Fruit fly (Drosophila melanogaster) whole organism, embryonic: Measurements from ENCODE around the gene sisA.
A peak's percentile ranks its signal among the peaks of the same experiment; 100 is the strongest.

ENCODE experiments used
- Ada2b ChIP-seq: fragments of 200-800 bp; sonication (Bioruptor generic); IDR thresholded peaks from 2 replicates; pipeline ENCODE4 v1.3.6; 2022; ENCODE audit warnings: missing biosample characterization, missing genetic modification characterization
- BtbVII ChIP-seq: fragments of 200-800 bp; sonication (Bioruptor generic); optimal IDR thresholded peaks from 3 replicates; lab custom pipeline; 2017; ENCODE audit warnings: missing biosample characterization, mild to moderate bottlenecking, missing genetic modification characterization
- CG10209 ChIP-seq: fragments of 200-800 bp; sonication (Bioruptor generic); optimal IDR thresholded peaks from 3 replicates; lab custom pipeline; 2017; ENCODE audit warnings: missing biosample characterization, mild to moderate bottlenecking, missing genetic modification characterization, missing genetic modification reagents
- CG10366 ChIP-seq: fragments of 200-800 bp; sonication (Bioruptor generic); IDR thresholded peaks from 2 replicates; pipeline ENCODE4 v1.3.6; 2022; ENCODE audit warnings: missing biosample characterization, missing genetic modification characterization
- CG10431 ChIP-seq: fragments of 200-800 bp; sonication (Bioruptor generic); optimal IDR thresholded peaks from 3 replicates; lab custom pipeline; 2018; ENCODE audit warnings: missing biosample characterization, mild to moderate bottlenecking, missing genetic modification characterization
- CG11085 ChIP-seq: fragments of 200-800 bp; sonication (Bioruptor generic); IDR thresholded peaks from 2 replicates; pipeline ENCODE4 v1.3.6; 2022; ENCODE audit warnings: missing biosample characterization, missing genetic modification characterization
- CG11093 ChIP-seq: fragments of 200-800 bp; sonication (Bioruptor generic); IDR thresholded peaks from 3 replicates; pipeline ENCODE4 v1.3.6; 2022; ENCODE audit warnings: missing biosample characterization, missing genetic modification characterization
- CG14050 ChIP-seq: fragments of 200-800 bp; sonication (Bioruptor generic); IDR thresholded peaks from 3 replicates; pipeline ENCODE4 v1.3.6; 2022; ENCODE audit warnings: missing biosample characterization, missing genetic modification characterization
- CG1602 ChIP-seq: fragments of 200-800 bp; sonication (Bioruptor generic); optimal IDR thresholded peaks from 3 replicates; lab custom pipeline; 2016; ENCODE audit warnings: missing biosample characterization, missing genetic modification characterization
- CG17186 ChIP-seq: fragments of 200-800 bp; sonication (Bioruptor generic); optimal IDR thresholded peaks from 3 replicates; lab custom pipeline; 2017; ENCODE audit warnings: missing biosample characterization, missing genetic modification reagents, missing genetic modification characterization
- CG17568 ChIP-seq: fragments of 200-800 bp; sonication (Bioruptor generic); optimal IDR thresholded peaks from 2 replicates; lab custom pipeline; 2018; ENCODE audit warnings: missing biosample characterization, mild to moderate bottlenecking, missing genetic modification characterization, moderate library complexity
- CG17912 ChIP-seq: fragments of 200-800 bp; sonication (Bioruptor generic); optimal IDR thresholded peaks from 2 replicates; lab custom pipeline; 2018; ENCODE audit warnings: missing biosample characterization, mild to moderate bottlenecking, missing genetic modification characterization
- CG33557 ChIP-seq: fragments of 200-800 bp; sonication (Bioruptor generic); optimal IDR thresholded peaks from 2 replicates; lab custom pipeline; 2019; ENCODE audit warnings: missing biosample characterization, mild to moderate bottlenecking, missing genetic modification characterization, moderate library complexity
- CG34224 ChIP-seq: fragments of 200-800 bp; sonication (Bioruptor generic); IDR thresholded peaks from 3 replicates; pipeline ENCODE4 v1.3.6; 2022; ENCODE audit warnings: missing biosample characterization, missing genetic modification characterization; ENCODE audit not compliant: partially characterized antibody
- CG3995 ChIP-seq: fragments of 200-800 bp; sonication (Bioruptor generic); optimal IDR thresholded peaks from 3 replicates; lab custom pipeline; 2016; ENCODE audit warnings: missing biosample characterization, missing genetic modification characterization
- CG42726 ChIP-seq: fragments of 200-800 bp; sonication (Bioruptor generic); IDR thresholded peaks from 2 replicates; pipeline ENCODE4 v1.3.6; 2022; ENCODE audit warnings: missing biosample characterization, missing genetic modification characterization; ENCODE audit not compliant: partially characterized antibody
- CG4854 ChIP-seq: fragments of 200-800 bp; sonication (Bioruptor generic); optimal IDR thresholded peaks from 2 replicates; lab custom pipeline; 2016; ENCODE audit warnings: missing biosample characterization, missing genetic modification characterization, inconsistent platforms
- CG6654 ChIP-seq: fragments of 200-800 bp; sonication (Bioruptor generic); optimal IDR thresholded peaks from 2 replicates; lab custom pipeline; 2017; ENCODE audit warnings: missing biosample characterization, mild to moderate bottlenecking, missing genetic modification characterization
- CG6854 ChIP-seq: fragments of 200-800 bp; sonication (Bioruptor generic); optimal IDR thresholded peaks from 3 replicates; lab custom pipeline; 2017; ENCODE audit warnings: missing biosample characterization, mild to moderate bottlenecking, missing genetic modification characterization
- CG7745 ChIP-seq: fragments of 200-800 bp; sonication (Bioruptor generic); optimal IDR thresholded peaks from 2 replicates; lab custom pipeline; 2018; ENCODE audit warnings: missing biosample characterization, mild to moderate bottlenecking, missing genetic modification characterization, moderate library complexity
- CG7963 ChIP-seq: fragments of 200-800 bp; sonication (Bioruptor generic); IDR thresholded peaks from 3 replicates; pipeline ENCODE4 v1.3.6; 2022; ENCODE audit warnings: missing biosample characterization, missing genetic modification characterization; ENCODE audit not compliant: partially characterized antibody
- CG8089 ChIP-seq: fragments of 200-800 bp; sonication (Bioruptor generic); optimal IDR thresholded peaks from 3 replicates; lab custom pipeline; 2016; ENCODE audit warnings: missing biosample characterization, missing genetic modification characterization
- Dfd ChIP-seq, 2 experiments: fragments of >200 bp; optimal IDR thresholded peaks; 2 replicates each; lab custom pipeline; 2017; ENCODE audit warnings: missing biosample characterization in 2 of 2, missing genetic modification characterization in 2 of 2
- Drgx ChIP-seq: fragments of 200-800 bp; sonication (Bioruptor generic); IDR thresholded peaks from 2 replicates; pipeline ENCODE4 v1.3.6; 2022; ENCODE audit warnings: missing biosample characterization, missing genetic modification characterization
- Eip74EF ChIP-seq, 2 experiments: fragments of 200-800 bp in 1 of 2; fragments of >200 bp in 1 of 2; sonication (Bioruptor generic) in 1 of 2; optimal IDR thresholded peaks; 2 replicates each; lab custom pipeline; 2017 to 2019; ENCODE audit warnings: missing biosample characterization in 2 of 2, missing genetic modification characterization in 2 of 2, mild to moderate bottlenecking in 1 of 2, moderate library complexity in 1 of 2
- Gsc ChIP-seq: fragments of 200-800 bp; sonication (Bioruptor generic); IDR thresholded peaks from 2 replicates; pipeline ENCODE4 v1.3.6; 2022; ENCODE audit warnings: missing biosample characterization, missing genetic modification characterization
- Meics ChIP-seq: fragments of 200-800 bp; sonication (Bioruptor generic); optimal IDR thresholded peaks from 2 replicates; lab custom pipeline; 2017; ENCODE audit warnings: missing biosample characterization, mild to moderate bottlenecking, missing genetic modification characterization
- Mrtf ChIP-seq: fragments of 200-800 bp; sonication (Bioruptor generic); IDR thresholded peaks from 3 replicates; pipeline ENCODE4 v1.3.6; 2022; ENCODE audit warnings: missing biosample characterization, missing genetic modification characterization
- Nf-YC ChIP-seq: fragments of 200-800 bp; optimal IDR thresholded peaks from 3 replicates; lab custom pipeline; 2019; ENCODE audit warnings: missing biosample characterization, mild to moderate bottlenecking, missing genetic modification characterization, moderate library complexity
- Pdp1 ChIP-seq, 2 experiments: fragments of 200-800 bp; sonication (Bioruptor generic); optimal IDR thresholded peaks; 3 replicates each; lab custom pipeline; 2016; ENCODE audit warnings: missing biosample characterization in 2 of 2, missing genetic modification characterization in 2 of 2, mild to moderate bottlenecking in 1 of 2, moderate library complexity in 1 of 2
- Sry-β ChIP-seq: fragments of 200-800 bp; sonication (Bioruptor generic); optimal IDR thresholded peaks from 2 replicates; lab custom pipeline; 2018; ENCODE audit warnings: missing biosample characterization, mild to moderate bottlenecking, missing genetic modification characterization, moderate library complexity
- Xrp1 ChIP-seq: fragments of 200-800 bp; sonication (Bioruptor generic); IDR thresholded peaks from 2 replicates; pipeline ENCODE4 v1.3.6; 2022; ENCODE audit warnings: missing biosample characterization, missing genetic modification characterization
- az2 ChIP-seq: fragments of 200-800 bp; sonication (Bioruptor generic); optimal IDR thresholded peaks from 3 replicates; lab custom pipeline; 2016; ENCODE audit warnings: missing biosample characterization, missing genetic modification characterization
- cas ChIP-seq: fragments of 200-800 bp; sonication (Bioruptor generic); IDR thresholded peaks from 2 replicates; pipeline ENCODE4 v1.3.6; 2022; ENCODE audit warnings: missing biosample characterization, missing genetic modification characterization
- chif ChIP-seq, 2 experiments: fragments of 200-800 bp; sonication (Bioruptor generic); optimal IDR thresholded peaks; 3 replicates each; lab custom pipeline; 2016; ENCODE audit warnings: missing biosample characterization in 2 of 2, missing genetic modification characterization in 2 of 2
- crc ChIP-seq: fragments of 200-800 bp; sonication (Bioruptor generic); optimal IDR thresholded peaks from 2 replicates; lab custom pipeline; 2016; ENCODE audit warnings: missing biosample characterization, missing genetic modification characterization
- ewg ChIP-seq: fragments of 200-800 bp; sonication (Bioruptor generic); optimal IDR thresholded peaks from 3 replicates; lab custom pipeline; 2017; ENCODE audit warnings: mild to moderate bottlenecking, missing biosample characterization, missing genetic modification reagents, missing genetic modification characterization
- fd102C ChIP-seq: fragments of 200-800 bp; sonication (Bioruptor generic); optimal IDR thresholded peaks from 2 replicates; lab custom pipeline; 2018; ENCODE audit warnings: missing biosample characterization, mild to moderate bottlenecking, missing genetic modification characterization, moderate library complexity
- gfzf ChIP-seq: fragments of 200-800 bp; sonication (Bioruptor generic); optimal IDR thresholded peaks from 2 replicates; lab custom pipeline; 2016; ENCODE audit warnings: missing biosample characterization, mild to moderate bottlenecking, missing genetic modification characterization, moderate library complexity
- nerfin-1 ChIP-seq: fragments of 200-800 bp; sonication (Bioruptor generic); optimal IDR thresholded peaks from 3 replicates; lab custom pipeline; 2019; ENCODE audit warnings: missing biosample characterization, mild to moderate bottlenecking, missing genetic modification characterization, moderate library complexity
- odd ChIP-seq: fragments of 200-800 bp; sonication (Bioruptor generic); optimal IDR thresholded peaks from 2 replicates; lab custom pipeline; 2017; ENCODE audit warnings: missing biosample characterization, mild to moderate bottlenecking, missing genetic modification characterization
- peb ChIP-seq: fragments of 200-800 bp; sonication (Bioruptor generic); IDR thresholded peaks from 2 replicates; pipeline ENCODE4 v1.3.6; 2022; ENCODE audit warnings: missing biosample characterization, missing genetic modification characterization
- pita ChIP-seq: fragments of 200-800 bp; sonication (Bioruptor generic); optimal IDR thresholded peaks from 2 replicates; lab custom pipeline; 2017; ENCODE audit warnings: missing biosample characterization, mild to moderate bottlenecking, missing genetic modification characterization
- seq ChIP-seq: fragments of 200-800 bp; sonication (Bioruptor generic); IDR thresholded peaks from 2 replicates; pipeline ENCODE4 v1.3.6; 2022; ENCODE audit warnings: missing biosample characterization, missing genetic modification characterization
- slbo ChIP-seq: fragments of 200-800 bp; sonication (Bioruptor generic); IDR thresholded peaks from 2 replicates; pipeline ENCODE4 v1.3.6; 2022; ENCODE audit warnings: missing biosample characterization, missing genetic modification characterization
- sob ChIP-seq: fragments of 200-800 bp; sonication (Bioruptor generic); IDR thresholded peaks from 2 replicates; pipeline ENCODE4 v1.3.6; 2022; ENCODE audit warnings: missing biosample characterization, missing genetic modification characterization
- ssp ChIP-seq: fragments of 200-800 bp; sonication (Bioruptor generic); IDR thresholded peaks from 2 replicates; pipeline ENCODE4 v1.3.6; 2022; ENCODE audit warnings: missing biosample characterization, missing genetic modification characterization
- trem ChIP-seq: fragments of 200-800 bp; optimal IDR thresholded peaks from 3 replicates; lab custom pipeline; 2019; ENCODE audit warnings: missing biosample characterization, mild to moderate bottlenecking, missing genetic modification characterization, moderate library complexity
- ttk ChIP-seq: fragments of 200-800 bp; sonication (Bioruptor generic); IDR thresholded peaks from 2 replicates; pipeline ENCODE4 v2.1.2; 2022; ENCODE audit warnings: missing biosample characterization, missing genetic modification characterization

sisA gene

dm6 chrX:11338973-11339867 lies 17.1 kb upstream of the sisA start (continued):
- peak; percentile 39 for TF ChIP-seq Meics
- peak; percentile 35 for TF ChIP-seq ssp (GFP tag; lab: Robert Waterston, UW)
- TF ChIP-seq CG7745 (tag; lab: Kevin White, UChicago) = no peak
- TF ChIP-seq crc = peak; percentile 9
- TF ChIP-seq gfzf (GFP tag; lab: Kevin White, UChicago) = peak; percentile 37
- TF ChIP-seq CG6854 (GFP tag; lab: Kevin White, UChicago) = no peak
- peak; percentile 8 for TF ChIP-seq Nf-YC (tag; lab: Kevin White, UChicago)
- no peak for TF ChIP-seq CG10209 (GFP tag; lab: Kevin White, UChicago)
- no peak for TF ChIP-seq CG14050 (GFP tag; lab: Robert Waterston, UW)
- TF ChIP-seq CG33557 (GFP tag; lab: Kevin White, UChicago) = no peak
- peak; percentile 71 for TF ChIP-seq CG17186 (GFP tag; lab: Kevin White, UChicago)
- no peak for TF ChIP-seq CG17568
- TF ChIP-seq peb (GFP tag; lab: Robert Waterston, UW) = no peak
- TF ChIP-seq CG3995 (GFP tag; lab: Kevin White, UChicago) = peak; percentile 49
- TF ChIP-seq Gsc (GFP tag; lab: Robert Waterston, UW) = no peak
- no peak for TF ChIP-seq Ada2b (GFP tag; lab: Robert Waterston, UW)
- TF ChIP-seq Dfd (GFP tag; optimal IDR thresholded peaks at IDR 0.05; lab: Kevin White, UChicago) = no peak
- TF ChIP-seq CG34224 (GFP tag; lab: Robert Waterston, UW) = peak; percentile 84
- TF ChIP-seq Mrtf (GFP tag; lab: Robert Waterston, UW) = no peak
- TF ChIP-seq CG17912 (GFP tag; lab: Kevin White, UChicago) = no peak
- no peak for TF ChIP-seq ttk
- TF ChIP-seq az2 (GFP tag; lab: Kevin White, UChicago) = peak; percentile 13
- no peak for TF ChIP-seq seq (GFP tag; lab: Robert Waterston, UW)
- no peak for TF ChIP-seq pita
- TF ChIP-seq fd102C (GFP tag; lab: Kevin White, UChicago) = no peak
- TF ChIP-seq CG6654 (GFP tag; lab: Kevin White, UChicago) = no peak
- no peak for TF ChIP-seq Eip74EF (GFP tag; optimal IDR thresholded peaks at IDR 0.05; lab: Kevin White, UChicago)
- no peak for TF ChIP-seq Xrp1 (GFP tag; lab: Robert Waterston, UW)
- TF ChIP-seq CG42726 (GFP tag; lab: Robert Waterston, UW) = peak; percentile 74
- peak; percentile 19 for TF ChIP-seq CG8089
- no peak for TF ChIP-seq CG11085 (GFP tag; lab: Robert Waterston, UW)
- peak; percentile 73 for TF ChIP-seq CG7963 (GFP tag; lab: Robert Waterston, UW)
- peak in 1 of 2 experiments; percentile 31 for TF ChIP-seq chif (GFP tag; optimal IDR thresholded peaks at IDR 0.05; lab: Kevin White, UChicago)
- no peak for TF ChIP-seq CG4854 (GFP tag; lab: Kevin White, UChicago)
- no peak for TF ChIP-seq CG1602 (GFP tag; lab: Kevin White, UChicago)
- peak; percentile 75 for TF ChIP-seq trem (tag; lab: Kevin White, UChicago)
- no peak for TF ChIP-seq odd (GFP tag; lab: Kevin White, UChicago)
- TF ChIP-seq CG10366 = no peak; the same call in 1 of the 2 replicates
- TF ChIP-seq nerfin-1 = no peak
- TF ChIP-seq slbo = peak; percentile 72
- TF ChIP-seq sob = 0 out of 2 replicates have a peak, but pooled peaks have one; percentile 16
- TF ChIP-seq CG10431 (GFP tag; lab: Kevin White, UChicago) = no peak
- no peak for TF ChIP-seq ewg (GFP tag; lab: Kevin White, UChicago)
- TF ChIP-seq Drgx = no peak
- TF ChIP-seq cas = no peak
- peak; percentile 94 for TF ChIP-seq Sry-β (GFP tag; lab: Kevin White, UChicago)
- peak; percentile 56 for TF ChIP-seq BtbVII
- TF ChIP-seq CG11093 = no peak
- TF ChIP-seq Pdp1 (GFP tag; optimal IDR thresholded peaks at IDR 0.05; lab: Kevin White, UChicago) = peak; percentile 58 to 65
